Worm (Caenorhabditis elegans) whole organism, L4 larva: ENCODE measurements around the gene F19C7.2.

Experiments
- R02D3.7 ChIP-seq: fragments of 150-350 bp; sonication (generic microtip); optimal IDR thresholded peaks from 3 replicates; lab custom pipeline; 2014; ENCODE audit warnings: missing biosample characterization, missing genetic modification characterization
- ZK337.2 ChIP-seq: fragments of 200-800 bp; sonication (Bioruptor generic); IDR thresholded peaks from 2 replicates; pipeline ENCODE4 v1.3.6; 2022; ENCODE audit warnings: missing genetic modification reagents, missing genetic modification characterization, missing compliant biosample characterization
- ZK546.5 ChIP-seq, 2 experiments: sonication (generic microtip); optimal IDR thresholded peaks; 2 replicates each; lab custom pipeline; 2017; ENCODE audit warnings: missing biosample characterization in 2 of 2, missing genetic modification characterization in 2 of 2
- aha-1 ChIP-seq: fragments of 150-350 bp; peaks from one replicate; lab custom pipeline; 2014; ENCODE audit warnings: missing biosample characterization, missing genetic modification characterization
- ama-1 ChIP-seq: fragments of 150-350 bp; optimal IDR thresholded peaks from 2 replicates; lab custom pipeline; 2014; ENCODE audit warnings: inconsistent platforms, mixed read lengths
- ceh-20 ChIP-seq: fragments of 200-800 bp; sonication (Bioruptor generic); IDR thresholded peaks from 2 replicates; pipeline ENCODE4 v1.3.6; 2022; ENCODE audit warnings: missing genetic modification reagents, missing genetic modification characterization, missing compliant biosample characterization
- ceh-28 ChIP-seq: fragments of 150-350 bp; optimal IDR thresholded peaks from 2 replicates; lab custom pipeline; 2014; ENCODE audit warnings: missing biosample characterization, missing genetic modification reagents, missing genetic modification characterization
- ceh-32 ChIP-seq: sonication (generic microtip); optimal IDR thresholded peaks from 2 replicates; lab custom pipeline; 2016; ENCODE audit warnings: mild to moderate bottlenecking, missing genetic modification characterization, missing compliant biosample characterization; ENCODE audit not compliant: poor library complexity
- ceh-44 ChIP-seq: fragments of 200-800 bp; sonication (Bioruptor generic); IDR thresholded peaks from 2 replicates; pipeline ENCODE4 v1.3.6; 2022; ENCODE audit warnings: missing genetic modification reagents, missing genetic modification characterization, missing compliant biosample characterization
- ceh-82 ChIP-seq: sonication (generic microtip); optimal IDR thresholded peaks from 2 replicates; lab custom pipeline; 2017; ENCODE audit warnings: missing biosample characterization, missing genetic modification characterization
- ces-1 ChIP-seq: fragments of 150-350 bp; sonication (generic microtip); optimal IDR thresholded peaks from 4 replicates; lab custom pipeline; 2014; ENCODE audit warnings: missing biosample characterization, missing genetic modification reagents, missing genetic modification characterization
- daf-19 ChIP-seq: fragments of 200-800 bp; sonication (Bioruptor generic); conservative IDR thresholded peaks from 2 replicates; pipeline ENCODE4 v1.3.6; 2022; ENCODE audit warnings: missing genetic modification characterization, missing compliant biosample characterization
- dmd-6 ChIP-seq: fragments of 200-800 bp; sonication (Bioruptor generic); IDR thresholded peaks from 2 replicates; pipeline ENCODE4 v1.3.6; 2022; ENCODE audit warnings: missing genetic modification reagents, missing genetic modification characterization, missing compliant biosample characterization
- dmd-8 ChIP-seq: fragments of 200-800 bp; sonication (Bioruptor generic); IDR thresholded peaks from 2 replicates; pipeline ENCODE4 v1.3.6; 2022; ENCODE audit warnings: missing genetic modification characterization, missing compliant biosample characterization
- dve-1 ChIP-seq: sonication (generic microtip); optimal IDR thresholded peaks from 2 replicates; lab custom pipeline; 2017; ENCODE audit warnings: antibody characterized with exemption, mild to moderate bottlenecking, missing genetic modification characterization, missing compliant biosample characterization; ENCODE audit not compliant: insufficient read depth
- egl-43 ChIP-seq: fragments of 200-800 bp; sonication (Bioruptor generic); IDR thresholded peaks from 2 replicates; pipeline ENCODE4 v1.3.6; 2022; ENCODE audit warnings: missing genetic modification reagents, missing genetic modification characterization, missing compliant biosample characterization
- hlh-30 ChIP-seq: sonication (generic microtip); optimal IDR thresholded peaks from 2 replicates; lab custom pipeline; 2017; ENCODE audit warnings: antibody characterized with exemption, mild to moderate bottlenecking, missing genetic modification characterization, missing compliant biosample characterization; ENCODE audit not compliant: insufficient read depth
- jun-1 ChIP-seq: fragments of 150-350 bp; optimal IDR thresholded peaks from 2 replicates; lab custom pipeline; 2014; ENCODE audit warnings: missing biosample characterization, missing genetic modification reagents, missing genetic modification characterization
- lim-7 ChIP-seq: fragments of 200-800 bp; sonication (Bioruptor generic); IDR thresholded peaks from 2 replicates; pipeline ENCODE4 v1.3.6; 2022; ENCODE audit warnings: missing genetic modification characterization, missing compliant biosample characterization
- lin-13 ChIP-seq: fragments of 150-350 bp; optimal IDR thresholded peaks from 2 replicates; lab custom pipeline; 2014; ENCODE audit warnings: missing biosample characterization, missing genetic modification reagents, missing genetic modification characterization
- lin-39 ChIP-seq: fragments of 150-350 bp; optimal IDR thresholded peaks from 2 replicates; lab custom pipeline; 2014; ENCODE audit warnings: missing biosample characterization, missing genetic modification reagents, missing genetic modification characterization
- lsy-2 ChIP-seq, 2 experiments: fragments of 150-350 bp in 1 of 2; sonication (generic microtip) in 1 of 2; optimal IDR thresholded peaks; 2 replicates each; lab custom pipeline; 2014 to 2017; ENCODE audit warnings: missing biosample characterization in 2 of 2, missing genetic modification characterization in 2 of 2
- nhr-28 ChIP-seq: fragments of 150-350 bp; optimal IDR thresholded peaks from 2 replicates; lab custom pipeline; 2014; ENCODE audit warnings: missing biosample characterization, missing genetic modification characterization
- pqm-1 ChIP-seq: sonication (generic microtip); optimal IDR thresholded peaks from 2 replicates; lab custom pipeline; 2017; ENCODE audit warnings: missing biosample characterization, missing genetic modification characterization
- rbr-2 ChIP-seq: sonication (generic microtip); optimal IDR thresholded peaks from 2 replicates; lab custom pipeline; 2016; ENCODE audit warnings: missing genotype, missing genetic modification characterization, missing compliant biosample characterization
- skn-1 ChIP-seq: fragments of 150-350 bp; optimal IDR thresholded peaks from 2 replicates; lab custom pipeline; 2014; ENCODE audit warnings: missing biosample characterization, missing genetic modification characterization
- spr-1 ChIP-seq: sonication (generic microtip); optimal IDR thresholded peaks from 2 replicates; lab custom pipeline; 2016; ENCODE audit warnings: mild to moderate bottlenecking, missing genetic modification characterization, missing compliant biosample characterization
- spr-3 ChIP-seq: fragments of 200-800 bp; sonication (Bioruptor generic); optimal IDR thresholded peaks from 2 replicates; lab custom pipeline; 2018; ENCODE audit warnings: mild to moderate bottlenecking, missing genetic modification characterization, missing compliant biosample characterization
- tra-1 ChIP-seq: fragments of 200-800 bp; sonication (Bioruptor generic); IDR thresholded peaks from 2 replicates; pipeline ENCODE4 v1.3.6; 2022; ENCODE audit warnings: missing genetic modification reagents, missing genetic modification characterization, missing compliant biosample characterization
- unc-39 ChIP-seq: sonication (generic microtip); optimal IDR thresholded peaks from 2 replicates; lab custom pipeline; 2017; ENCODE audit warnings: missing biosample characterization, missing genetic modification characterization
- unc-62 ChIP-seq, 3 experiments: fragments of 150-350 bp in 1 of 3; sonication (generic microtip); optimal IDR thresholded peaks in 2 of 3; peaks in 1 of 3; 1 replicate in 1 of 3; 2 replicates in 2 of 3; lab custom pipeline; 2014 to 2017; ENCODE audit warnings: missing biosample characterization in 3 of 3, missing genetic modification characterization in 3 of 3, missing genetic modification reagents in 3 of 3, missing genotype in 1 of 3
- zip-11 ChIP-seq: fragments of 200-800 bp; sonication (Bioruptor generic); IDR thresholded peaks from 2 replicates; pipeline ENCODE4 v1.3.6; 2022; ENCODE audit warnings: missing genetic modification characterization, missing compliant biosample characterization
- ztf-11 ChIP-seq: fragments of 150-350 bp; optimal IDR thresholded peaks from 2 replicates; lab custom pipeline; 2014; ENCODE audit warnings: missing biosample characterization, missing genetic modification characterization

Gene F19C7.2

DNA sequence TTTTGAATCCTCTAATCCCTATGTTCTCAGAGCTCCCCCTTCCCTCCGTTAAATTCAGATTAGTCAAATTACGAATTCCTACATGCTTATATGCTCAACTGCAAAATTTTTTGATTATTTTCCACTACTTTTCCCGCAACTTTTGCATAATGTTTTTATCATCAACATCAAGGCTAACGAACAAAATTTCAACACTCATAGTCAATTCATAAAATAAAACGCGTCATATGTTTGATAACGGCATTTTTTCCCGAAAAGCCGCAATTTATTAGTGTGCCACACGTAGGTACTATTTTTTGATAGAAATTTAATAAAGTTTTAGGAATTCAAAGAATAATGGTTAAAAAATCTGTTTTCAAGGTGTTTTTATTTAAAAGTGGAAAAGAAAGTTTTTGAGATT, 40.6 kb upstream of the F19C7.2 start:
- TF ChIP-seq nhr-28 (tag; lab: Kevin White, UChicago) (peak; percentile 51), lin-39 (tag; lab: Kevin White, UChicago) (no peak), ZK546.5 (tag; optimal IDR thresholded peaks at IDR 0.05; lab: Kevin White, UChicago) (no peak), aha-1 (tag; lab: Kevin White, UChicago) (peak; percentile 11), dve-1 (tag; lab: Kevin White, UChicago) (peak; percentile 19), tra-1 (GFP tag; lab: Robert Waterston, UW) (no peak), ceh-28 (tag; lab: Kevin White, UChicago) (no peak), hlh-30 (tag; lab: Kevin White, UChicago) (peak; percentile 12), rbr-2 (tag; lab: Kevin White, UChicago) (no peak), lim-7 (GFP tag; lab: Robert Waterston, UW) (no peak), spr-1 (tag; lab: Kevin White, UChicago) (no peak), egl-43 (GFP tag; lab: Robert Waterston, UW) (no peak), ztf-11 (no peak), ceh-82 (tag; lab: Kevin White, UChicago) (no peak), unc-39 (no peak), skn-1 (tag; lab: Kevin White, UChicago) (no peak), ZK337.2 (no peak), zip-11 (GFP tag; lab: Robert Waterston, UW) (no peak), lin-13 (GFP tag; lab: Kevin White, UChicago) (no peak), ceh-32 (tag; lab: Kevin White, UChicago) (no peak), spr-3 (GFP tag; lab: Kevin White, UChicago) (no peak), ceh-20 (GFP tag; lab: Robert Waterston, UW) (no peak), dmd-8 (GFP tag; lab: Robert Waterston, UW) (no peak), ceh-44 (GFP tag; lab: Robert Waterston, UW) (no peak), pqm-1 (tag; lab: Kevin White, UChicago) (peak; percentile 45), ces-1 (GFP tag; lab: Kevin White, UChicago) (no peak), lsy-2 (tag; optimal IDR thresholded peaks at IDR 0.05; lab: Kevin White, UChicago) (no peak), jun-1 (no peak)

ce11 chrIV:4562599-4563116, 37.1 kb upstream of the F19C7.2 start, which contains the start of gene igeg-1:
igeg-1 (plus strand) TSS chrIV:4562649.
- TF ChIP-seq dmd-6 (GFP tag; lab: Robert Waterston, UW) (peak; percentile 48; the same call in 1 of the 2 replicates), daf-19 (GFP tag; lab: Robert Waterston, UW) (no peak), aha-1 (tag; lab: Kevin White, UChicago) (peak; percentile 96), ama-1 (lab: Kevin White, UChicago) (peak; percentile 23), unc-62 (GFP tag; optimal IDR thresholded peaks at IDR 0.05 in 1 of 2; lab: Kevin White, UChicago) (no peak), unc-62 (tag; optimal IDR thresholded peaks at IDR 0.05; lab: Kevin White, UChicago) (no peak), pqm-1 (tag; lab: Kevin White, UChicago) (peak; percentile 70), nhr-28 (tag; lab: Kevin White, UChicago) (peak; percentile 33)

- TF ChIP-seq unc-62 (GFP tag; optimal IDR thresholded peaks at IDR 0.05 in 1 of 2; lab: Kevin White, UChicago) = peak in 1 of 2 experiments; percentile 90
- no peak for TF ChIP-seq unc-62 (tag; optimal IDR thresholded peaks at IDR 0.05; lab: Kevin White, UChicago)
- peak; percentile 7 for TF ChIP-seq nhr-28 (tag; lab: Kevin White, UChicago)
- no peak for TF ChIP-seq tra-1 (GFP tag; lab: Robert Waterston, UW)
These were observed 35.2 kb upstream of the F19C7.2 start for ce11 chrIV:4564541-4564940.

DNA sequence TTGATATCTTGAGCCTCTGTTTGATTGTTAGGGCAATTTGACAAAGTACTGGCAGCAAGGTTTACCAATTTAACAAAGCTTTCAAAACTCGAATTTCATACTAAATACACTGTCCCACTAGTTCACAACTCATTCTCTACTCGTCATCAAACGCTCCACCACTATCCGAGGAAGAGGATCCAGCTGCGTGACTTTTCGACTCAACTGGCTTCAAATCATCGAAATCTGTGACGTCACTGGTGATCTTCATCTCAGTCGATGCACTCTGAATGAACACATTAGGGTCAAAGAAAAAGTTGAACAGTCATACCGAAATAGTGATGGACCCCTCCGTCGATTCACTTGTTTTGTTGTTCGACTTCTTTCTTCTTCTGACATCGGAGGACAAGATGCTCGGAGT, 33.9 kb upstream of the F19C7.2 start:
- TF ChIP-seq R02D3.7 (tag; lab: Kevin White, UChicago) = no peak
- peak; percentile 86 for TF ChIP-seq ama-1 (lab: Kevin White, UChicago)
- TF ChIP-seq aha-1 (tag; lab: Kevin White, UChicago) = peak; percentile 84
